Worm (Caenorhabditis elegans) whole organism, young adult: Measurements from ENCODE around the gene mltn-13.

Experiments
- attf-3 ChIP-seq: fragments of 200-800 bp; sonication (Bioruptor generic); conservative IDR thresholded peaks from 2 replicates; pipeline ENCODE4 v1.3.6; 2022; ENCODE audit warnings: missing genetic modification reagents, missing genetic modification characterization, missing compliant biosample characterization
- lin-40 ChIP-seq: sonication (generic microtip); optimal IDR thresholded peaks from 2 replicates; lab custom pipeline; 2016; ENCODE audit warnings: missing genetic modification characterization, mild to moderate bottlenecking, missing compliant biosample characterization, missing genotype, missing genetic modification reagents

- TF ChIP-seq attf-3 (GFP tag; lab: Robert Waterston, UW) = no peak
- TF ChIP-seq lin-40 = no peak
Observed at ce11 chrX:4402854-4403253, 45.3 kb downstream of the mltn-13 start, which contains the start of gene D1079.1.
